Worm (Caenorhabditis elegans): ENCODE measurements around the gene srx-2.

- TF ChIP-seq ceh-44 (GFP tag; IDR thresholded peaks at IDR 0.05) (no peak), lin-39 (tag; optimal IDR thresholded peaks at IDR 0.05) (no peak), sdz-12 (GFP tag; optimal IDR thresholded peaks at IDR 0.05) (no peak), Y48G9A.11 (GFP tag; IDR thresholded peaks at IDR 0.05) (no peak), ama-1 (optimal IDR thresholded peaks at IDR 0.05) (no peak), hlh-11 (tag; optimal IDR thresholded peaks at IDR 0.05) (no peak), snpc-4 (tag; optimal IDR thresholded peaks at IDR 0.05) (no peak), fos-1 (tag; optimal IDR thresholded peaks at IDR 0.05) (no peak), unc-62 (GFP tag; optimal IDR thresholded peaks at IDR 0.05 in 1 of 2) (no peak), unc-62 (tag; optimal IDR thresholded peaks at IDR 0.05) (no peak), ceh-82 (tag; optimal IDR thresholded peaks at IDR 0.05) (no peak), lin-15B (tag; optimal IDR thresholded peaks at IDR 0.05) (no peak)
Measured at ce11 chrV:9035685-9036084, 26.4 kb downstream of the srx-2 start, which contains the start of gene srsx-34.

Measured in whole organism, L4 larva.